Worm (Caenorhabditis elegans) whole organism, early embryonic: ENCODE measurements around the gene str-182.

ENCODE experiments used
- B0310.2 ChIP-seq: sonication (generic microtip); optimal IDR thresholded peaks from 2 replicates; lab custom pipeline; 2016; ENCODE audit warnings: mild to moderate bottlenecking, missing genetic modification characterization, missing compliant biosample characterization
- F13C5.2 ChIP-seq: sonication (generic microtip); optimal IDR thresholded peaks from 2 replicates; lab custom pipeline; 2017; ENCODE audit warnings: mild to moderate bottlenecking, missing genetic modification characterization, inconsistent platforms, missing compliant biosample characterization
- aly-1 ChIP-seq: sonication (generic microtip); optimal IDR thresholded peaks from 2 replicates; lab custom pipeline; 2016; ENCODE audit warnings: missing genetic modification characterization, missing compliant biosample characterization
- ama-1 ChIP-seq: fragments of 150-350 bp; optimal IDR thresholded peaks from 2 replicates; lab custom pipeline; 2014
- ceh-13 ChIP-seq: fragments of 200-800 bp; sonication (Bioruptor generic); optimal IDR thresholded peaks from 2 replicates; lab custom pipeline; 2018; ENCODE audit warnings: mild to moderate bottlenecking, missing genetic modification characterization, missing compliant biosample characterization
- ceh-36 ChIP-seq: sonication (generic microtip); optimal IDR thresholded peaks from 2 replicates; lab custom pipeline; 2016; ENCODE audit warnings: missing genetic modification characterization, inconsistent platforms, missing compliant biosample characterization
- ets-7 ChIP-seq: sonication (generic microtip); optimal IDR thresholded peaks from 2 replicates; lab custom pipeline; 2016; ENCODE audit warnings: missing genotype, missing genetic modification characterization, missing compliant biosample characterization
- flt-1 ChIP-seq: fragments of 200-800 bp; sonication (Bioruptor generic); IDR thresholded peaks from 2 replicates; pipeline ENCODE4 v1.3.6; 2022; ENCODE audit warnings: missing genetic modification characterization, missing compliant biosample characterization
- hmbx-1 ChIP-seq: sonication (generic microtip); optimal IDR thresholded peaks from 2 replicates; lab custom pipeline; 2016; ENCODE audit warnings: mild to moderate bottlenecking, missing genetic modification characterization, missing compliant biosample characterization
- hmg-4 ChIP-seq: fragments of 200-800 bp; sonication (Bioruptor generic); optimal IDR thresholded peaks from 2 replicates; lab custom pipeline; 2018; ENCODE audit warnings: mild to moderate bottlenecking, missing genetic modification characterization, missing compliant biosample characterization
- hnd-1 ChIP-seq: sonication (generic microtip); optimal IDR thresholded peaks from 2 replicates; lab custom pipeline; 2016; ENCODE audit warnings: missing genetic modification characterization, missing compliant biosample characterization
- pes-1 ChIP-seq: fragments of 200-800 bp; sonication (Bioruptor generic); IDR thresholded peaks from 2 replicates; pipeline ENCODE4 v1.3.6; 2022; ENCODE audit warnings: missing genetic modification reagents, missing genetic modification characterization, missing compliant biosample characterization
- scrt-1 ChIP-seq: fragments of 200-800 bp; sonication (Bioruptor generic); IDR thresholded peaks from 2 replicates; pipeline ENCODE4 v1.3.6; 2022; ENCODE audit warnings: missing genetic modification characterization, missing compliant biosample characterization
- sea-1 ChIP-seq: fragments of 200-800 bp; sonication (Bioruptor generic); conservative IDR thresholded peaks from 2 replicates; pipeline ENCODE4 v1.3.6; 2022; ENCODE audit warnings: missing genetic modification characterization, missing compliant biosample characterization
- tbx-11 ChIP-seq: fragments of 200-800 bp; sonication (Bioruptor generic); IDR thresholded peaks from 2 replicates; pipeline ENCODE4 v1.3.6; 2022; ENCODE audit warnings: missing genetic modification characterization, missing compliant biosample characterization
- tbx-37 ChIP-seq: fragments of 200-800 bp; sonication (Bioruptor generic); conservative IDR thresholded peaks from 2 replicates; pipeline ENCODE4 v1.3.6; 2022; ENCODE audit warnings: missing genetic modification reagents, missing genetic modification characterization, missing compliant biosample characterization
- tra-4 ChIP-seq: sonication (generic microtip); optimal IDR thresholded peaks from 2 replicates; lab custom pipeline; 2017; ENCODE audit warnings: missing genetic modification characterization, missing compliant biosample characterization

Gene str-182

DNA sequence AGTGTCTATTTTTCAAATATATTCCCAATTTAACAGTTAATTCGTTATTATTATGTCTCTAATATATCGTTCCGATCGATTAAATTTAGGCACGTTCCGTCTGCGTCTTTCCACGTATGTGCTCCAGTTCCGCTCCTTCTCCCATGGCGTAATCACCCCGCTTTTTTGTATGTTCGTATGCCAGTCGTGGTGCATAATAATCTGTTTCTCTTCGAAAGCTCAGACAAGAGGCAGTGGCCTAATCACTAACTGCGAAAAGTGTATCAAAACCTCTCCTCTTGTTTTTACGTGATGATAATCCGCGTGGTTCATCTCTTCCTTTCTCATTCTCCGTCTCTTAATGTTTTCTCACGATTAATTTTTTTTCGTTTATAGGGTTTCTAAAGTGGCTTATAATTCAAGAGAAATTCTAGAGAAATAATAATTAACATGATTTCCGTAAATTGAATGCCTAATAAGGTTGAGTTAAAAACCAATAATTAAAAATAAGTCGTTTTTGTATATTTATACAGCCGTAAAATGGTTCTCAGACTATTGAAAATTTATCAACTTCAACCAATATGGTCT, 14.5 kb upstream of the str-182 start:
- TF ChIP-seq hmg-4 (GFP tag; lab: Kevin White, UChicago), result no peak
- no peak for TF ChIP-seq scrt-1 (GFP tag; lab: Robert Waterston, UW)
- no peak for TF ChIP-seq F13C5.2 (tag; lab: Kevin White, UChicago)
- no peak for TF ChIP-seq flt-1
- TF ChIP-seq ama-1 (lab: Kevin White, UChicago), result no peak
- no peak for TF ChIP-seq tbx-11 (GFP tag; lab: Robert Waterston, UW)
- TF ChIP-seq tra-4 (tag; lab: Kevin White, UChicago), result no peak
- TF ChIP-seq B0310.2 (tag; lab: Kevin White, UChicago), result no peak
- no peak for TF ChIP-seq hnd-1 (tag; lab: Kevin White, UChicago)
- no peak for TF ChIP-seq pes-1 (GFP tag; lab: Robert Waterston, UW)
- no peak for TF ChIP-seq ceh-36 (tag; lab: Kevin White, UChicago)
- no peak for TF ChIP-seq sea-1 (GFP tag; lab: Robert Waterston, UW)
- TF ChIP-seq ceh-13 (GFP tag; lab: Kevin White, UChicago), result no peak

DNA sequence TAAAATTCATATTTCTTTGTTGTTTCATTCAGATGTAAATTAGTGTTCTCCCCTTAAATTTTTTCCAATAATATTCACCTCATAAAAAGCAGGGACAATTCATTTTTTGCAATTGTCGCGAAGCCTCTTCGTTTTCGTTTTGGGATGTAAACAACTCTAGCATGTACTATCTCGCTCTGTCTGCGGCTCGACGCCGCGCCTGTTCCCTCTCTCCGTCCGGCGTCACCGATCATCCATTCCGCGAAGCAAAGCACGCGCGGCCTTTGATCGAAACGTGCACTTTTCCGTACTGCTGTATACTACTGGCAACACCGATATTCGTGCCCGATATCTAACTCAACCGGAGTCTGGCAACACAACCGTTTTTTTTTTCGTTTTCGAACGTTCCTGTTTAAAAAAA, 13.7 kb upstream of the str-182 start:
- TF ChIP-seq ceh-36 (tag; lab: Kevin White, UChicago) (no peak), sea-1 (GFP tag; lab: Robert Waterston, UW) (no peak), hmbx-1 (tag; lab: Kevin White, UChicago) (no peak), hmg-4 (GFP tag; lab: Kevin White, UChicago) (no peak), tbx-11 (GFP tag; lab: Robert Waterston, UW) (no peak), ets-7 (tag; lab: Kevin White, UChicago) (no peak), tbx-37 (no peak), hnd-1 (tag; lab: Kevin White, UChicago) (no peak), tra-4 (tag; lab: Kevin White, UChicago) (no peak), scrt-1 (GFP tag; lab: Robert Waterston, UW) (no peak)

DNA sequence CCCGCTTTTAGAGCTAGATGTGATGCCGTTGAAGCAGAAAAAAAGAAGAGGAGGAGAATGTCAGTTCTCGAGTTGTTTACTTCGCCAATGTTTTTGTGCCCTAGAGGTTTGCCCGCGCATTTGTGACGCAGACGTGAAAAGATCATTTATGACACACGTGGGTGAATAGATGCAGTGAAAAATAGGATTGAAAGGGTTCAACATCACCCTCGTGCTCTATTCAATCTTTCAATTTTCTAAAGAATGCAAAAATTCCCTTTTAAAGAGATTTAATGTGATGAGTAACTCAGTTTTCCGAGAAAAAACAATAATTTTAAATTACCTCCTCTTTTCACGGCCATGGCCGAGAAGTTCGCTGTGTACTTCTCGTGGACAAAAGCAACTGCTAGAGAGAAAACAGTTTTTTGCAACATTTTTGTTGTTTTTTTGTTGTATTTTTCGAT, 13.2 kb upstream of the str-182 start:
- TF ChIP-seq hnd-1 (tag; lab: Kevin White, UChicago), result no peak
- TF ChIP-seq B0310.2 (tag; lab: Kevin White, UChicago), result no peak
- no peak for TF ChIP-seq ceh-36 (tag; lab: Kevin White, UChicago)
- no peak for TF ChIP-seq hmg-4 (GFP tag; lab: Kevin White, UChicago)
- no peak for TF ChIP-seq ama-1 (lab: Kevin White, UChicago)

DNA sequence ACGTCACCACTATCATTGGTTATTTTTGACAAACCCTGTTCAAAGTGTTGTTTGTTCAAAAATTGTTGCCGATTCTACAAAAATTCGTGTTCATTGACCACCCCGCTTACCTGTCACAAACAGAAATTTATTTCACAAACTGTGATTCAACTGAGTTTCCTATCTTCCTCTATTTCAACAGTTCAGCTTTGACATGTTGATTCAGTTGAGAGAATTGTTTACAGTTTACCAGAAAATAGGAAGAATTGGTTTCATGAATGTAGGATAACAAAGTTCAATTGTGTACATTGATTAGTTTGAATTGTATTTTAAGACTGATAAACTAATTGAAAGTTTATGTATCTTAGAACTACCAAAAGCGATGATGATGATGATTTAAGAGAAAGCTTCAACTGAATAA, 12.4 kb upstream of the str-182 start:
- TF ChIP-seq tra-4 (tag; lab: Kevin White, UChicago), result no peak
- TF ChIP-seq sea-1 (GFP tag; lab: Robert Waterston, UW), result no peak
- TF ChIP-seq flt-1, result no peak

DNA sequence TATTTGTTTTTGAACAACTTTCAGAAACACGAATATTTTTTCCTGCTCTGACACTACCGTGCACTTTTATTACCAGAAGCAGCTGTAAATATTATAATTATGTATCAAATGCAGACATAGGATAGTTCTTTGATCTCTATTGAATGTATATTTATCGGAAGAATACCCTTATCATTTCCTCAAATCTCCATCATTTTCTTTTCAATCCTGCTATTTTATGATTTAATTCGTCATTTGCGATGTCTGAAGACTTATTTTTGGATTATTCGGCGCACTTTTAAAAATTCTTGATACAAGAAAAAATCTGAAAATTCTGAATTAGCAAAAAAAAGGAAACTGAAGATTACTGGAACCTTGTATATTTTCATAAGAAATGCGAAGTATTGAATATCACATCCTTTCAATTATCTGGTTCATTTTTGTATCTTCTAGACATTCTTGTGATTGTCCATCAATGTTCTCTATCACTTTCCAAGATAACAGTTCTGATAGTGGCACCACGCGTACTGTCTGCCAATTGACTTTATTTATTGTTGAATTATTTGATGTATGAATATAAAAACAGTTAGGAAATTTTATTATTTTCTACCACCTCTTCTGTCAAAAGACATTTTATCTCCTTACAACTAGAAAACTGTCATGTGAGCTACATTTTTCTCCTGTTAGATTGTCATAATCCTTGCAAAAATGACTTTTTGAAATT, 10.9 kb upstream of the str-182 start:
- TF ChIP-seq hmbx-1 (tag; lab: Kevin White, UChicago) (no peak), tbx-37 (no peak), pes-1 (GFP tag; lab: Robert Waterston, UW) (no peak), hmg-4 (GFP tag; lab: Kevin White, UChicago) (no peak), ceh-36 (tag; lab: Kevin White, UChicago) (no peak), ceh-13 (GFP tag; lab: Kevin White, UChicago) (no peak), tra-4 (tag; lab: Kevin White, UChicago) (no peak), aly-1 (tag; lab: Kevin White, UChicago) (no peak), sea-1 (GFP tag; lab: Robert Waterston, UW) (no peak), tbx-11 (GFP tag; lab: Robert Waterston, UW) (no peak), hnd-1 (tag; lab: Kevin White, UChicago) (no peak), ets-7 (tag; lab: Kevin White, UChicago) (no peak), scrt-1 (GFP tag; lab: Robert Waterston, UW) (no peak)

DNA sequence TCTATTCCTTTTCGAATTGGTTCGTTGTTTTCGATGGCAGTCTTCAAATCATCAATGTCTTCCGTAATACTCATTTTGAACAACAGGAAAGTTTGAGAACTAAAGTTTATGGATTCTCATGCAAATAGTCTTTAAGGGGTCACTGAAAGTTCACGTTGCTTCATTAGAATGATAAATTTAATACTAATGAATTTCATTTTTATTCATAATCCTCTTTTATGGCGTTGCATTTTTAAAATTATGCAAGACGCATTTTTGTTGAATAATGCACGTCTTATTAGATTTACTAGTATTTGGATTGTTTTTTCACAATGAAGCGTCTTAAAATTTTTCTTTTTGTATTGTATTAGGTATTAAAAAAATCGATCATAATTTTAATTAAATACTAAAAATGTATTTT, 9.9 kb upstream of the str-182 start, which contains the start of gene C12D8.9:
Gene C12D8.9, minus strand, starts transcription at position 101 of the 400 bp plus-strand sequence.
- TF ChIP-seq ceh-13 (GFP tag; lab: Kevin White, UChicago) (no peak), hmbx-1 (tag; lab: Kevin White, UChicago) (no peak), tbx-11 (GFP tag; lab: Robert Waterston, UW) (no peak), ets-7 (tag; lab: Kevin White, UChicago) (no peak), sea-1 (GFP tag; lab: Robert Waterston, UW) (no peak), F13C5.2 (tag; lab: Kevin White, UChicago) (no peak), tra-4 (tag; lab: Kevin White, UChicago) (no peak), hmg-4 (GFP tag; lab: Kevin White, UChicago) (no peak), ceh-36 (tag; lab: Kevin White, UChicago) (no peak), tbx-37 (no peak), hnd-1 (tag; lab: Kevin White, UChicago) (no peak)

DNA sequence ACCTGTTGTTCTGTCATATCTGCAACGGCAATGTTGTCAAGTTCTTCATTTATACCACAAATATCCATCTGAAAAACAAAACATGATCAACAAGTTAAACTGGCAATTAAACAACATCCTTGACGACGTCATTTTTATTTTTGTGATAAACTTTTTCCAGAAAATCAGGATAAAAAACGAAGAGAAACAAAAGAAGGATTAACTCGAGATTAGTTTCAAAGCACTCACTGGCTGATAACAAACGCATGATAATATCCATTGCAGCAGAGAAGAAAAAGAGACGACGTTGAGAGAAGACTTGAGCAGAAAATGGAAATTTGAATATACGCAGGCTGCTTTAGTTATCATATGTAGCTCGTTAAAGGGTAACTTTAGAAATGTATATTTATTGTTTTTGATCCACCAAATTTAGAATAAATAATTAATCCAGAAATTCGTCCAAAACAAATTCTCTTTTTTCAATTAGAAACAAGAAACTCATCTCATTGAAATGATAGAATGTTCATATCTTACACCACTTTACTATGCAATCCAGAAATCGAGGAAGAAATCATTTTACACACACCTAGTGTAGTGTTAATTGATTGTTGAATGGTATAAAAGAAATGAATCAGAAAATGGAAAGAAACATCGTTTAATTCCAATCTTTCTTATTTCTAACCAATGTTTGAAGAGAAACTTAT, 8.0 kb upstream of the str-182 start, which contains the start of the genes C12D8.21 and col-148:
Gene C12D8.21, minus strand, starts transcription at position 68 of the 683 bp plus-strand sequence.
Gene col-148, plus strand, starts transcription at position 633 of the 683 bp plus-strand sequence.
- no peak for TF ChIP-seq tra-4 (tag; lab: Kevin White, UChicago)
- no peak for TF ChIP-seq tbx-11 (GFP tag; lab: Robert Waterston, UW)
- no peak for TF ChIP-seq B0310.2 (tag; lab: Kevin White, UChicago)
- no peak for TF ChIP-seq ceh-13 (GFP tag; lab: Kevin White, UChicago)
